Fruit fly (Drosophila melanogaster) whole organism, embryonic: Measurements from ENCODE around the gene CG42232.
A peak's percentile ranks its signal among the peaks of the same experiment; 100 is the strongest.

ENCODE experiments used
- Atf6 ChIP-seq: fragments of 200-800 bp; sonication (Bioruptor generic); IDR thresholded peaks from 2 replicates; pipeline ENCODE4 v1.3.6; 2022; ENCODE audit warnings: missing biosample characterization, missing genetic modification characterization
- Bgb ChIP-seq: fragments of 200-800 bp; sonication (Bioruptor generic); IDR thresholded peaks from 2 replicates; pipeline ENCODE4 v1.3.6; 2022; ENCODE audit warnings: missing biosample characterization, missing genetic modification characterization; ENCODE audit not compliant: partially characterized antibody
- C15 ChIP-seq: fragments of 200-800 bp; sonication (Bioruptor generic); IDR thresholded peaks from 3 replicates; pipeline ENCODE4 v1.3.6; 2022; ENCODE audit warnings: missing biosample characterization, missing genetic modification characterization
- CG11456 ChIP-seq: fragments of 200-800 bp; sonication (Bioruptor generic); IDR thresholded peaks from 3 replicates; pipeline ENCODE4 v1.3.6; 2022; ENCODE audit warnings: missing biosample characterization, missing genetic modification characterization
- CG12104 ChIP-seq: fragments of 200-800 bp; sonication (Bioruptor generic); optimal IDR thresholded peaks from 3 replicates; lab custom pipeline; 2016; ENCODE audit warnings: missing biosample characterization, missing genetic modification characterization
- CG15073 ChIP-seq: fragments of 200-800 bp; sonication (Bioruptor generic); optimal IDR thresholded peaks from 2 replicates; lab custom pipeline; 2016; ENCODE audit warnings: missing biosample characterization, missing genetic modification characterization
- CG15696 ChIP-seq: fragments of 200-800 bp; sonication (Bioruptor generic); optimal IDR thresholded peaks from 2 replicates; lab custom pipeline; 2019; ENCODE audit warnings: missing biosample characterization, mild to moderate bottlenecking, missing genetic modification characterization, moderate library complexity
- CG1602 ChIP-seq: fragments of 200-800 bp; sonication (Bioruptor generic); optimal IDR thresholded peaks from 3 replicates; lab custom pipeline; 2016; ENCODE audit warnings: missing biosample characterization, missing genetic modification characterization
- CG16863 ChIP-seq: fragments of 200-800 bp; sonication (Bioruptor generic); optimal IDR thresholded peaks from 3 replicates; lab custom pipeline; 2016; ENCODE audit warnings: missing biosample characterization, missing genetic modification characterization
- CG17328 ChIP-seq: fragments of 200-800 bp; sonication (Bioruptor generic); IDR thresholded peaks from 2 replicates; pipeline ENCODE4 v1.3.6; 2022; ENCODE audit warnings: missing biosample characterization, missing genetic modification characterization
- CG17359 ChIP-seq: fragments of 200-800 bp; sonication (Bioruptor generic); optimal IDR thresholded peaks from 3 replicates; lab custom pipeline; 2018; ENCODE audit warnings: missing biosample characterization, mild to moderate bottlenecking, missing genetic modification characterization, moderate library complexity
- CG2120 ChIP-seq: fragments of 200-800 bp; sonication (Bioruptor generic); optimal IDR thresholded peaks from 3 replicates; lab custom pipeline; 2016; ENCODE audit warnings: missing biosample characterization, missing genetic modification characterization
- CG34224 ChIP-seq: fragments of 200-800 bp; sonication (Bioruptor generic); IDR thresholded peaks from 3 replicates; pipeline ENCODE4 v1.3.6; 2022; ENCODE audit warnings: missing biosample characterization, missing genetic modification characterization; ENCODE audit not compliant: partially characterized antibody
- CG3995 ChIP-seq: fragments of 200-800 bp; sonication (Bioruptor generic); optimal IDR thresholded peaks from 3 replicates; lab custom pipeline; 2016; ENCODE audit warnings: missing biosample characterization, missing genetic modification characterization
- CG4404 ChIP-seq: fragments of 200-800 bp; sonication (Bioruptor generic); IDR thresholded peaks from 2 replicates; pipeline ENCODE4 v1.3.6; 2022; ENCODE audit warnings: missing biosample characterization, missing genetic modification characterization
- CG6654 ChIP-seq: fragments of 200-800 bp; sonication (Bioruptor generic); optimal IDR thresholded peaks from 2 replicates; lab custom pipeline; 2017; ENCODE audit warnings: missing biosample characterization, mild to moderate bottlenecking, missing genetic modification characterization
- CG7928 ChIP-seq: fragments of 200-800 bp; sonication (Bioruptor generic); optimal IDR thresholded peaks from 2 replicates; lab custom pipeline; 2017; ENCODE audit warnings: missing biosample characterization, mild to moderate bottlenecking, missing genetic modification characterization
- CG8281 ChIP-seq: fragments of 200-800 bp; sonication (Bioruptor generic); optimal IDR thresholded peaks from 2 replicates; lab custom pipeline; 2018; ENCODE audit warnings: missing biosample characterization, mild to moderate bottlenecking, missing genetic modification characterization, moderate library complexity
- CG9932 ChIP-seq: fragments of 200-800 bp; sonication (Bioruptor generic); IDR thresholded peaks from 2 replicates; pipeline ENCODE4 v1.3.6; 2022; ENCODE audit warnings: missing biosample characterization, missing genetic modification characterization
- Chrac-16 ChIP-seq: fragments of 200-800 bp; sonication (Bioruptor generic); optimal IDR thresholded peaks from 3 replicates; lab custom pipeline; 2016; ENCODE audit warnings: missing biosample characterization, missing genetic modification characterization
- Deaf1 ChIP-seq: fragments of 200-800 bp; optimal IDR thresholded peaks from 3 replicates; lab custom pipeline; 2019; ENCODE audit warnings: missing biosample characterization, mild to moderate bottlenecking, missing genetic modification characterization, moderate library complexity
- Doc3 ChIP-seq: fragments of 200-800 bp; sonication (Bioruptor generic); IDR thresholded peaks from 3 replicates; pipeline ENCODE4 v1.3.6; 2022; ENCODE audit warnings: missing biosample characterization, missing genetic modification characterization; ENCODE audit not compliant: partially characterized antibody
- Drgx ChIP-seq: fragments of 200-800 bp; sonication (Bioruptor generic); IDR thresholded peaks from 2 replicates; pipeline ENCODE4 v1.3.6; 2022; ENCODE audit warnings: missing biosample characterization, missing genetic modification characterization
- Ets65A ChIP-seq: fragments of 200-800 bp; sonication (Bioruptor generic); peaks from one replicate; lab custom pipeline; 2016; ENCODE audit warnings: missing biosample characterization, missing genetic modification characterization
- Lim3 ChIP-seq: fragments of 200-800 bp; sonication (Bioruptor generic); IDR thresholded peaks from 2 replicates; pipeline ENCODE4 v1.3.6; 2022; ENCODE audit warnings: missing biosample characterization, missing genetic modification characterization
- MESR4 ChIP-seq: fragments of 200-800 bp; sonication (Bioruptor generic); optimal IDR thresholded peaks from 2 replicates; lab custom pipeline; 2018; ENCODE audit warnings: missing biosample characterization, mild to moderate bottlenecking, missing genetic modification characterization, moderate library complexity
- Med ChIP-seq: fragments of 200-800 bp; sonication (Bioruptor generic); peaks from one replicate; lab custom pipeline; 2016; ENCODE audit warnings: missing biosample characterization, missing genetic modification characterization, mild to moderate bottlenecking, inconsistent platforms, moderate library complexity
- Myb ChIP-seq: fragments of 200-800 bp; sonication (Bioruptor generic); optimal IDR thresholded peaks from 2 replicates; lab custom pipeline; 2016; ENCODE audit warnings: missing biosample characterization, missing genetic modification characterization
- NFAT ChIP-seq: fragments of 200-800 bp; sonication (Bioruptor generic); IDR thresholded peaks from 2 replicates; pipeline ENCODE4 v1.3.6; 2022; ENCODE audit warnings: missing biosample characterization, missing genetic modification characterization
- Poxn ChIP-seq: fragments of 200-800 bp; sonication (Bioruptor generic); IDR thresholded peaks from 2 replicates; pipeline ENCODE4 v1.3.6; 2022; ENCODE audit warnings: missing biosample characterization, missing genetic modification characterization
- Rfx ChIP-seq: fragments of 200-800 bp; sonication (Bioruptor generic); IDR thresholded peaks from 2 replicates; pipeline ENCODE4 v1.3.6; 2022; ENCODE audit warnings: missing biosample characterization, missing genetic modification characterization
- Sin3A ChIP-seq: fragments of >200 bp; optimal IDR thresholded peaks from 2 replicates; lab custom pipeline; 2018
- Trl ChIP-seq, 3 experiments: fragments of >200 bp in 2 of 3; fragments of 200-800 bp in 1 of 3; sonication (Bioruptor generic) in 1 of 3; optimal IDR thresholded peaks; 2 replicates in 1 of 3; 3 replicates in 2 of 3; lab custom pipeline; 2016 to 2017; ENCODE audit warnings: missing biosample characterization in 1 of 3, missing genetic modification characterization in 1 of 3
- amos ChIP-seq: fragments of 200-800 bp; sonication (Bioruptor generic); IDR thresholded peaks from 2 replicates; pipeline ENCODE4 v1.3.6; 2022; ENCODE audit warnings: missing biosample characterization, missing genetic modification characterization; ENCODE audit not compliant: partially characterized antibody
- bbx ChIP-seq: fragments of 200-800 bp; sonication (Bioruptor generic); IDR thresholded peaks from 2 replicates; pipeline ENCODE4 v1.3.6; 2022; ENCODE audit warnings: missing biosample characterization, missing genetic modification characterization; ENCODE audit not compliant: partially characterized antibody
- bowl ChIP-seq: fragments of 200-800 bp; sonication (Bioruptor generic); IDR thresholded peaks from 2 replicates; pipeline ENCODE4 v1.3.6; 2022; ENCODE audit warnings: missing biosample characterization, missing genetic modification characterization
- cg ChIP-seq: fragments of 200-800 bp; sonication (Bioruptor generic); optimal IDR thresholded peaks from 3 replicates; lab custom pipeline; 2019; ENCODE audit warnings: missing biosample characterization, mild to moderate bottlenecking, missing genetic modification characterization, moderate library complexity
- crp ChIP-seq, 2 experiments: fragments of 200-800 bp; sonication (Bioruptor generic); optimal IDR thresholded peaks; 2 replicates in 1 of 2; 3 replicates in 1 of 2; lab custom pipeline; 2017; ENCODE audit warnings: missing biosample characterization in 2 of 2, missing genetic modification characterization in 2 of 2, mild to moderate bottlenecking in 1 of 2, moderate library complexity in 1 of 2
- dmrt99B ChIP-seq: fragments of 200-800 bp; sonication (Bioruptor generic); optimal IDR thresholded peaks from 2 replicates; lab custom pipeline; 2018; ENCODE audit warnings: missing biosample characterization, mild to moderate bottlenecking, missing genetic modification characterization, moderate library complexity
- fu2 ChIP-seq: fragments of 200-800 bp; sonication (Bioruptor generic); optimal IDR thresholded peaks from 2 replicates; lab custom pipeline; 2016; ENCODE audit warnings: missing biosample characterization, missing genetic modification characterization
- gsb-n ChIP-seq: fragments of 200-800 bp; sonication (Bioruptor generic); optimal IDR thresholded peaks from 3 replicates; lab custom pipeline; 2018; ENCODE audit warnings: missing biosample characterization, mild to moderate bottlenecking, missing genetic modification characterization
- hbn ChIP-seq: fragments of 200-800 bp; sonication (Bioruptor generic); IDR thresholded peaks from 2 replicates; pipeline ENCODE4 v1.3.6; 2022; ENCODE audit warnings: missing biosample characterization, missing genetic modification characterization; ENCODE audit not compliant: partially characterized antibody
- jumu ChIP-seq: fragments of 200-800 bp; sonication (Bioruptor generic); optimal IDR thresholded peaks from 3 replicates; lab custom pipeline; 2016; ENCODE audit warnings: missing biosample characterization, missing genetic modification characterization
- pb ChIP-seq: fragments of 200-800 bp; sonication (Bioruptor generic); optimal IDR thresholded peaks from 3 replicates; lab custom pipeline; 2016; ENCODE audit warnings: missing biosample characterization, missing genetic modification characterization
- ssp ChIP-seq: fragments of 200-800 bp; sonication (Bioruptor generic); IDR thresholded peaks from 2 replicates; pipeline ENCODE4 v1.3.6; 2022; ENCODE audit warnings: missing biosample characterization, missing genetic modification characterization
- stwl ChIP-seq: fragments of 200-800 bp; sonication (Bioruptor generic); optimal IDR thresholded peaks from 3 replicates; lab custom pipeline; 2018; ENCODE audit warnings: missing biosample characterization, mild to moderate bottlenecking, missing genetic modification characterization, moderate library complexity
- sug ChIP-seq: fragments of 200-800 bp; optimal IDR thresholded peaks from 2 replicates; lab custom pipeline; 2019; ENCODE audit warnings: missing biosample characterization, mild to moderate bottlenecking, missing genetic modification characterization, moderate library complexity
- vvl ChIP-seq: fragments of 200-800 bp; sonication (Bioruptor generic); IDR thresholded peaks from 2 replicates; pipeline ENCODE4 v1.3.6; 2022; ENCODE audit warnings: missing biosample characterization, missing genetic modification characterization

The CG42232 gene

DNA sequence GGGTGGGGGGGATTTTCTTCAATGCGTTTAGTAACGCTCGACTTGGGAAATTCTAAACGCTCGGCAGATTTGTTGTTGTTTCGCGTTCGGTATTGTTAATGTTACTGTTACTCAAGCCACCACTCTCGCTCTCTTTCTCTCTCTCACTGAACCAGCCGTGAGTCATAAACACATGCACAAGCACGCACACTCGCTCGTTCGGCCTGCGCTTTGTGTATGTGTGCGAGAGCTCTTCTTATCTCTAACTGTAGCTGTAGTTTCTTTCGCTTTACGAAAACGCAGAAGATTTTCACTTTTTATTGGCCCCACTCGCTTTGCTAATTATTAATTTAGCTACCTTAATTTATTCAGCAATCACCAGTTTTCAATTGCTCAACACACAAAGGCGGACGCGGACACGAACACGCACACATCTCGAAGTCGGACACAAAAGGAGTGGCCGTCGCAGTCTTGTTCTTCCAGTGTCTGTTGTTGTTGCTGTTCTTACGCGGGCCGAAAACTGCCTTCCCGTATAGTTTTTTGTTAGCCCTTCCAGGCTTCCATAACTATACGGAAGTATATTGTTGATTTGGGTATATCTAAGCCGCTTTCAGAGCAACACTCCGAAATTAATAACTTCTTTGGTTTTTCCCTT is 16.4 kb downstream of the CG42232 start (continued):
- TF ChIP-seq Atf6 (GFP tag; lab: Robert Waterston, UW) (no peak), amos (no peak), CG15696 (tag; lab: Kevin White, UChicago) (no peak), CG3995 (GFP tag; lab: Kevin White, UChicago) (no peak), ssp (GFP tag; lab: Robert Waterston, UW) (no peak), Drgx (GFP tag; lab: Robert Waterston, UW) (no peak), CG2120 (no peak), cg (GFP tag; lab: Kevin White, UChicago) (peak; percentile 96), CG4404 (GFP tag; lab: Robert Waterston, UW) (no peak), Rfx (GFP tag; lab: Robert Waterston, UW) (no peak), NFAT (GFP tag; lab: Robert Waterston, UW) (no peak), crp (GFP tag; optimal IDR thresholded peaks at IDR 0.05; lab: Kevin White, UChicago) (no peak), CG34224 (GFP tag; lab: Robert Waterston, UW) (peak; percentile 19; the same call in 2 of the 3 replicates), Doc3 (GFP tag; lab: Robert Waterston, UW) (no peak), Deaf1 (tag; lab: Kevin White, UChicago) (peak; percentile 53), C15 (GFP tag; lab: Robert Waterston, UW) (no peak), CG9932 (GFP tag; lab: Robert Waterston, UW) (no peak), Sin3A (lab: Kevin White, UChicago) (peak; percentile 31), pb (no peak), Ets65A (peak; percentile 31), Med (peak; percentile 83), sug (tag; lab: Kevin White, UChicago) (peak; percentile 25), gsb-n (peak; percentile 10), Trl (optimal IDR thresholded peaks at IDR 0.05; lab: Kevin White, UChicago) (peak; percentile 84 to 85), Trl (GFP tag; optimal IDR thresholded peaks at IDR 0.05; lab: Kevin White, UChicago) (no peak), CG12104 (no peak), vvl (GFP tag; lab: Robert Waterston, UW) (peak; percentile 52; the same call in 1 of the 2 replicates), hbn (GFP tag; lab: Robert Waterston, UW) (peak; percentile 23; the same call in 1 of the 2 replicates)

DNA sequence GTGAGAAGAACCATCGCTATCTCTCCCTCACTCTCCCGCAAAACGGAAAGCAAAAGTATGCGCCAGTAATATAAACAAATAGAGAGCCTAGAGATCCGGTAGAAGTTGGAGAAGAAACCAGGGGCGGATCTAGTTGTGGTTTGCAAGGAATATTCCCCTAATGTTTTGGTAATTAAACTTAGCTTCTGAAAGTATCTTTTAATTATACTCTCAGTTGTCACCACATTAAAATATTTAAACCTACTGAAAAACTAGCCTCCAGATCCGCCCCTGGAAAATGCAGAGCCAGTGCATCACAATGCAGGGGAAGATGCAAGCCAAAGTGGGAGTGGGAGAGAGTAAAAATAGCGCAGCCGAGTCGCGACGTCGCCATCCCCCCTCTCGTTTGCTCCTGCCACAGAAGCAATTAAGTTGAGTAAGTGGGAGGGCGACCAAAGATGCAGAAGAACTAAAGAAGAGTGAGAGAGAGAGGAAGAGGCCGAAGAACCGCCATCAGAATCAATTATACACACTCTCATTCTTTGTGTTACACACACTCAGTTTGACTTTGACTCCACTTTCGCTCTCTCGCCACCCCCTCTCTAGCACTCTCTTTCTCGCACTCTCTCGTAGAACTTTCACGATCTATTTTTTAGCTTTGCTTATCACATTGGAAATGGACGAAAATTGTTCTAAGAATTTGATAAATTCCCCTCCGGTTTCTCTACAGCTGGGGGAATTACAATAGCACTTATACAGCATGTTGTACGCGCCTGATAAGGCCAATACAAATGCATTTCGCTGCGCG is 20.1 kb downstream of the CG42232 start:
- TF ChIP-seq Lim3 (GFP tag; lab: Robert Waterston, UW) (peak; percentile 66; the same call in 1 of the 2 replicates), NFAT (GFP tag; lab: Robert Waterston, UW) (peak; percentile 75), stwl (tag; lab: Kevin White, UChicago) (peak; percentile 59), CG1602 (peak; percentile 92), bbx (GFP tag; lab: Robert Waterston, UW) (peak; percentile 56), CG8281 (tag; lab: Kevin White, UChicago) (peak; percentile 82), MESR4 (GFP tag; lab: Kevin White, UChicago) (peak; percentile 19), CG6654 (GFP tag; lab: Kevin White, UChicago) (peak; percentile 89), fu2 (GFP tag; lab: Kevin White, UChicago) (peak; percentile 76), bowl (GFP tag; lab: Robert Waterston, UW) (peak; percentile 75), Bgb (GFP tag; lab: Robert Waterston, UW) (peak; percentile 68), CG17328 (GFP tag; lab: Robert Waterston, UW) (peak; percentile 96), CG2120 (peak; percentile 69), Myb (GFP tag; lab: Kevin White, UChicago) (peak; percentile 64), CG16863 (GFP tag; lab: Kevin White, UChicago) (peak; percentile 95), CG11456 (peak; percentile 95), dmrt99B (tag; lab: Kevin White, UChicago) (peak; percentile 96), Poxn (GFP tag; lab: Robert Waterston, UW) (peak; percentile 49; the same call in 1 of the 2 replicates), CG7928 (GFP tag; lab: Kevin White, UChicago) (peak; percentile 36), CG15073 (peak; percentile 65), CG17359 (peak; percentile 97), jumu (GFP tag; lab: Kevin White, UChicago) (peak; percentile 95), Chrac-16 (GFP tag; lab: Kevin White, UChicago) (peak; percentile 94)
